Worm (Caenorhabditis elegans): ENCODE results near the gene srh-25.

- no peak for TF ChIP-seq F13C5.2 (tag; optimal IDR thresholded peaks at IDR 0.05)
- no peak for TF ChIP-seq ama-1 (optimal IDR thresholded peaks at IDR 0.05)
- TF ChIP-seq hmg-4 (GFP tag; optimal IDR thresholded peaks at IDR 0.05): no peak
- TF ChIP-seq ets-7 (tag; optimal IDR thresholded peaks at IDR 0.05): no peak
Observed at ce11 chrV:12478990-12479389, 45.4 kb upstream of the srh-25 start.
